Worm (Caenorhabditis elegans): ENCODE results near the gene F20D6.15.

F20D6.15 gene

ce11 chrV:8155743-8156142 lies 32.5 kb downstream of the F20D6.15 start:
- TF ChIP-seq tbx-37 (GFP tag; conservative IDR thresholded peaks at IDR 0.05) (no peak), aly-1 (tag; optimal IDR thresholded peaks at IDR 0.05) (no peak), ama-1 (optimal IDR thresholded peaks at IDR 0.05) (no peak), ets-7 (tag; optimal IDR thresholded peaks at IDR 0.05) (no peak), ceh-36 (tag; optimal IDR thresholded peaks at IDR 0.05) (no peak), F13C5.2 (tag; optimal IDR thresholded peaks at IDR 0.05) (no peak), ceh-13 (GFP tag; optimal IDR thresholded peaks at IDR 0.05) (no peak)

ce11 chrV:8145329-8145728 lies 42.9 kb downstream of the F20D6.15 start, which contains the start of gene D1014.13:
Gene D1014.13 (plus strand): TSS chrV:8145629.
- TF ChIP-seq ceh-13 (GFP tag; optimal IDR thresholded peaks at IDR 0.05), result no peak
- no peak for TF ChIP-seq B0310.2 (tag; optimal IDR thresholded peaks at IDR 0.05)
- no peak for TF ChIP-seq F13C5.2 (tag; optimal IDR thresholded peaks at IDR 0.05)
- no peak for TF ChIP-seq aly-1 (tag; optimal IDR thresholded peaks at IDR 0.05)
- no peak for TF ChIP-seq ets-7 (tag; optimal IDR thresholded peaks at IDR 0.05)
- TF ChIP-seq tra-4 (tag; optimal IDR thresholded peaks at IDR 0.05), result no peak
- no peak for TF ChIP-seq ceh-36 (tag; optimal IDR thresholded peaks at IDR 0.05)
- TF ChIP-seq ama-1 (optimal IDR thresholded peaks at IDR 0.05), result no peak
- no peak for TF ChIP-seq pes-1 (GFP tag; IDR thresholded peaks at IDR 0.05)
- no peak for TF ChIP-seq sea-1 (GFP tag; conservative IDR thresholded peaks at IDR 0.05)
- TF ChIP-seq tbx-11 (GFP tag; IDR thresholded peaks at IDR 0.05), result no peak
- no peak for TF ChIP-seq hmg-4 (GFP tag; optimal IDR thresholded peaks at IDR 0.05)
- no peak for TF ChIP-seq tbx-37 (GFP tag; conservative IDR thresholded peaks at IDR 0.05)
- no peak for TF ChIP-seq hmbx-1 (tag; optimal IDR thresholded peaks at IDR 0.05)
- no peak for TF ChIP-seq hnd-1 (tag; optimal IDR thresholded peaks at IDR 0.05)
- TF ChIP-seq scrt-1 (GFP tag; IDR thresholded peaks at IDR 0.05), result no peak
- TF ChIP-seq flt-1 (GFP tag; IDR thresholded peaks at IDR 0.05), result no peak

ce11 chrV:8144515-8144914 lies 43.8 kb downstream of the F20D6.15 start:
- TF ChIP-seq ceh-13 (GFP tag; optimal IDR thresholded peaks at IDR 0.05) (no peak), hnd-1 (tag; optimal IDR thresholded peaks at IDR 0.05) (no peak), aly-1 (tag; optimal IDR thresholded peaks at IDR 0.05) (no peak), F13C5.2 (tag; optimal IDR thresholded peaks at IDR 0.05) (no peak), scrt-1 (GFP tag; IDR thresholded peaks at IDR 0.05) (no peak), ets-7 (tag; optimal IDR thresholded peaks at IDR 0.05) (no peak), hmg-4 (GFP tag; optimal IDR thresholded peaks at IDR 0.05) (no peak), tra-4 (tag; optimal IDR thresholded peaks at IDR 0.05) (no peak), tbx-11 (GFP tag; IDR thresholded peaks at IDR 0.05) (no peak), hmbx-1 (tag; optimal IDR thresholded peaks at IDR 0.05) (no peak), pes-1 (GFP tag; IDR thresholded peaks at IDR 0.05) (no peak), B0310.2 (tag; optimal IDR thresholded peaks at IDR 0.05) (no peak), ama-1 (optimal IDR thresholded peaks at IDR 0.05) (no peak), flt-1 (GFP tag; IDR thresholded peaks at IDR 0.05) (no peak), sea-1 (GFP tag; conservative IDR thresholded peaks at IDR 0.05) (no peak)

- TF ChIP-seq ama-1 (optimal IDR thresholded peaks at IDR 0.05), result no peak
- no peak for TF ChIP-seq flt-1 (GFP tag; IDR thresholded peaks at IDR 0.05)
- TF ChIP-seq ets-7 (tag; optimal IDR thresholded peaks at IDR 0.05), result no peak
- TF ChIP-seq hmbx-1 (tag; optimal IDR thresholded peaks at IDR 0.05), result no peak
- TF ChIP-seq pes-1 (GFP tag; IDR thresholded peaks at IDR 0.05), result no peak
- no peak for TF ChIP-seq hnd-1 (tag; optimal IDR thresholded peaks at IDR 0.05)
- no peak for TF ChIP-seq scrt-1 (GFP tag; IDR thresholded peaks at IDR 0.05)
- TF ChIP-seq ceh-36 (tag; optimal IDR thresholded peaks at IDR 0.05), result no peak
- TF ChIP-seq ceh-13 (GFP tag; optimal IDR thresholded peaks at IDR 0.05), result no peak
- TF ChIP-seq F13C5.2 (tag; optimal IDR thresholded peaks at IDR 0.05), result no peak
Measured at ce11 chrV:8143605-8144004, 44.7 kb downstream of the F20D6.15 start, which contains the start of gene D1014.2. Gene D1014.2 (plus strand): TSS chrV:8143905.

All from whole organism, early embryonic.